Worm (Caenorhabditis elegans) whole organism, late embryonic: ENCODE results near the gene tsp-18.

ENCODE experiments used
- C08G9.2 ChIP-seq: sonication (generic microtip); optimal IDR thresholded peaks from 2 replicates; lab custom pipeline; 2016; ENCODE audit warnings: mild to moderate bottlenecking, missing genetic modification characterization, moderate library complexity, missing compliant biosample characterization
- C38D4.7 ChIP-seq: fragments of 200-800 bp; sonication (Bioruptor generic); optimal IDR thresholded peaks from 2 replicates; lab custom pipeline; 2018; ENCODE audit warnings: mild to moderate bottlenecking, missing genetic modification characterization, moderate library complexity, missing compliant biosample characterization
- F13H6.1 ChIP-seq: sonication (generic microtip); optimal IDR thresholded peaks from 2 replicates; lab custom pipeline; 2016; ENCODE audit warnings: missing genetic modification characterization, missing compliant biosample characterization
- K02D7.2 ChIP-seq: sonication (generic microtip); optimal IDR thresholded peaks from 2 replicates; lab custom pipeline; 2017; ENCODE audit warnings: mild to moderate bottlenecking, missing genetic modification characterization, missing compliant biosample characterization
- Y22D7AL.16 ChIP-seq: sonication (generic microtip); optimal IDR thresholded peaks from 2 replicates; lab custom pipeline; 2016; ENCODE audit warnings: missing genetic modification characterization, missing compliant biosample characterization
- ceh-19 ChIP-seq: fragments of 200-800 bp; sonication (Bioruptor generic); optimal IDR thresholded peaks from 2 replicates; lab custom pipeline; 2018; ENCODE audit warnings: mild to moderate bottlenecking, missing genetic modification characterization, missing compliant biosample characterization
- ceh-22 ChIP-seq: sonication (generic microtip); optimal IDR thresholded peaks from 2 replicates; lab custom pipeline; 2017; ENCODE audit warnings: missing biosample characterization, missing genetic modification characterization
- ceh-24 ChIP-seq: sonication (generic microtip); optimal IDR thresholded peaks from 2 replicates; lab custom pipeline; 2016; ENCODE audit warnings: mild to moderate bottlenecking, missing genetic modification characterization, missing compliant biosample characterization
- ceh-30 ChIP-seq: fragments of 150-350 bp; optimal IDR thresholded peaks from 2 replicates; lab custom pipeline; 2014; ENCODE audit warnings: missing biosample characterization, missing genetic modification characterization
- ceh-48 ChIP-seq: sonication (generic microtip); optimal IDR thresholded peaks from 2 replicates; lab custom pipeline; 2016; ENCODE audit warnings: missing genetic modification characterization, inconsistent platforms, missing compliant biosample characterization
- ceh-6 ChIP-seq: fragments of 200-800 bp; sonication (Bioruptor generic); optimal IDR thresholded peaks from 2 replicates; lab custom pipeline; 2018; ENCODE audit warnings: mild to moderate bottlenecking, missing genetic modification characterization, missing compliant biosample characterization
- elt-2 ChIP-seq: sonication (generic microtip); optimal IDR thresholded peaks from 2 replicates; lab custom pipeline; 2016; ENCODE audit warnings: missing genetic modification reagents, missing genetic modification characterization, missing compliant biosample characterization
- elt-4 ChIP-seq: sonication (generic microtip); optimal IDR thresholded peaks from 2 replicates; lab custom pipeline; 2016; ENCODE audit warnings: missing genetic modification characterization, missing compliant biosample characterization
- fkh-6 ChIP-seq: sonication (generic microtip); optimal IDR thresholded peaks from 2 replicates; lab custom pipeline; 2016; ENCODE audit warnings: missing genetic modification characterization, missing compliant biosample characterization
- gmeb-2 ChIP-seq: sonication (generic microtip); optimal IDR thresholded peaks from 2 replicates; lab custom pipeline; 2016; ENCODE audit warnings: missing genetic modification characterization, inconsistent platforms, missing compliant biosample characterization
- hlh-6 ChIP-seq: sonication (generic microtip); optimal IDR thresholded peaks from 2 replicates; lab custom pipeline; 2016; ENCODE audit warnings: missing genotype, missing genetic modification characterization, missing compliant biosample characterization
- hlh-8 ChIP-seq: sonication (generic microtip); optimal IDR thresholded peaks from 2 replicates; lab custom pipeline; 2016; ENCODE audit warnings: missing genotype, missing genetic modification characterization, missing compliant biosample characterization
- lim-6 ChIP-seq: sonication (generic microtip); optimal IDR thresholded peaks from 2 replicates; lab custom pipeline; 2016; ENCODE audit warnings: missing genetic modification characterization, missing compliant biosample characterization
- madf-2 ChIP-seq: sonication (generic microtip); optimal IDR thresholded peaks from 2 replicates; lab custom pipeline; 2017; ENCODE audit warnings: missing genetic modification characterization, missing compliant biosample characterization
- mec-3 ChIP-seq: sonication (generic microtip); optimal IDR thresholded peaks from 2 replicates; lab custom pipeline; 2016; ENCODE audit warnings: borderline replicate concordance, missing genetic modification characterization, missing compliant biosample characterization
- nhr-11 ChIP-seq: fragments of 150-350 bp; optimal IDR thresholded peaks from 2 replicates; lab custom pipeline; 2014; ENCODE audit warnings: missing biosample characterization, missing genetic modification characterization
- npax-4 ChIP-seq: sonication (generic microtip); optimal IDR thresholded peaks from 2 replicates; lab custom pipeline; 2016; ENCODE audit warnings: missing genetic modification characterization, missing compliant biosample characterization
- pag-3 ChIP-seq: sonication (generic microtip); optimal IDR thresholded peaks from 2 replicates; lab custom pipeline; 2016; ENCODE audit warnings: missing compliant biosample characterization, missing genetic modification characterization, borderline replicate concordance
- pax-1 ChIP-seq: fragments of 150-350 bp; optimal IDR thresholded peaks from 2 replicates; lab custom pipeline; 2014; ENCODE audit warnings: missing biosample characterization, missing genetic modification characterization
- pha-4 ChIP-seq: fragments of 150-350 bp; optimal IDR thresholded peaks from 2 replicates; lab custom pipeline; 2018; ENCODE audit warnings: missing biosample characterization, missing genetic modification reagents, missing genetic modification characterization
- pqm-1 ChIP-seq: sonication (generic microtip); optimal IDR thresholded peaks from 2 replicates; lab custom pipeline; 2016; ENCODE audit warnings: missing genetic modification characterization, missing compliant biosample characterization
- pros-1 ChIP-seq: fragments of 150-350 bp; optimal IDR thresholded peaks from 2 replicates; lab custom pipeline; 2014; ENCODE audit warnings: missing biosample characterization, missing genetic modification reagents, missing genetic modification characterization
- ref-2 ChIP-seq: sonication (generic microtip); optimal IDR thresholded peaks from 2 replicates; lab custom pipeline; 2016; ENCODE audit warnings: missing genetic modification characterization, missing compliant biosample characterization
- rnt-1 ChIP-seq: sonication (generic microtip); optimal IDR thresholded peaks from 2 replicates; lab custom pipeline; 2016; ENCODE audit warnings: missing genetic modification characterization, missing compliant biosample characterization
- sdc-2 ChIP-seq: sonication (generic microtip); optimal IDR thresholded peaks from 2 replicates; lab custom pipeline; 2016; ENCODE audit warnings: missing genotype, missing genetic modification characterization, missing compliant biosample characterization
- sox-4 ChIP-seq: sonication (generic microtip); optimal IDR thresholded peaks from 2 replicates; lab custom pipeline; 2017; ENCODE audit warnings: mild to moderate bottlenecking, missing genetic modification characterization, inconsistent platforms, missing compliant biosample characterization
- syd-9 ChIP-seq: sonication (generic microtip); optimal IDR thresholded peaks from 2 replicates; lab custom pipeline; 2016; ENCODE audit warnings: mild to moderate bottlenecking, missing genetic modification characterization, moderate library complexity, missing compliant biosample characterization
- tbx-2 ChIP-seq: sonication (generic microtip); optimal IDR thresholded peaks from 2 replicates; lab custom pipeline; 2016; ENCODE audit warnings: missing genetic modification characterization, missing compliant biosample characterization
- tbx-7 ChIP-seq: sonication (generic microtip); optimal IDR thresholded peaks from 2 replicates; lab custom pipeline; 2016; ENCODE audit warnings: missing genotype, missing genetic modification characterization, missing compliant biosample characterization
- unc-3 ChIP-seq, 2 experiments: fragments of 200-800 bp in 1 of 2; sonication (Bioruptor generic) in 1 of 2; sonication (generic microtip) in 1 of 2; conservative IDR thresholded peaks in 1 of 2; optimal IDR thresholded peaks in 1 of 2; 2 replicates each; pipeline versions ENCODE4 v1.3.6 to Lab custom; 2016 to 2022; ENCODE audit warnings: missing compliant biosample characterization in 2 of 2, missing genetic modification characterization in 2 of 2, missing genetic modification reagents in 1 of 2
- unc-42 ChIP-seq: sonication (generic microtip); optimal IDR thresholded peaks from 2 replicates; lab custom pipeline; 2016; ENCODE audit warnings: missing genotype, missing genetic modification characterization, missing compliant biosample characterization
- unc-55 ChIP-seq: sonication (generic microtip); optimal IDR thresholded peaks from 2 replicates; lab custom pipeline; 2017; ENCODE audit warnings: missing biosample characterization, missing genetic modification reagents, missing genetic modification characterization
- zip-5 ChIP-seq: sonication (generic microtip); optimal IDR thresholded peaks from 2 replicates; lab custom pipeline; 2016; ENCODE audit warnings: missing genetic modification characterization, missing compliant biosample characterization

Gene tsp-18

DNA sequence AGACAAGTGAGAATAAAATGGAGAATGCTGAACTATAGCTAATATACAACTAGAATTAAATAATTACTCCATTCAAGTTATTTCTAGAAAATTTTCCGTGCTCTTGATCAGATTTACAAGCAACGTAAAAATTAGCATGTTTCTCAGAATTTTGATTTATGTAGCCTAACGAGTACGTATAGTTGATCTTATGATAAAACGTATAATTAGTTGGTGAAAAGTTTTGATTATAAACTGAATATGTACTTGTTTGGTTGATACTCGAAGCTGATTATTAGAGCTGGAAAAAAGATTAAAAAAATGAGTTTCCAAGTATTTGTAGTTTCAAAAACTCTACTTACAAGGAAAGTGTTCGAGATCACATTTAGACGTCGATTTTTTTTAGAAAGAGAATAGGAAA lies 7.8 kb upstream of the tsp-18 start:
- TF ChIP-seq sdc-2 (tag; lab: Kevin White, UChicago) (no peak), tbx-7 (tag; lab: Kevin White, UChicago) (no peak), pax-1 (tag; lab: Kevin White, UChicago) (no peak), unc-3 (GFP tag; conservative IDR thresholded peaks at IDR 0.05; lab: Robert Waterston, UW) (no peak), unc-3 (tag; optimal IDR thresholded peaks at IDR 0.05; lab: Kevin White, UChicago) (no peak), pqm-1 (tag; lab: Kevin White, UChicago) (no peak), fkh-6 (tag; lab: Kevin White, UChicago) (no peak)

DNA sequence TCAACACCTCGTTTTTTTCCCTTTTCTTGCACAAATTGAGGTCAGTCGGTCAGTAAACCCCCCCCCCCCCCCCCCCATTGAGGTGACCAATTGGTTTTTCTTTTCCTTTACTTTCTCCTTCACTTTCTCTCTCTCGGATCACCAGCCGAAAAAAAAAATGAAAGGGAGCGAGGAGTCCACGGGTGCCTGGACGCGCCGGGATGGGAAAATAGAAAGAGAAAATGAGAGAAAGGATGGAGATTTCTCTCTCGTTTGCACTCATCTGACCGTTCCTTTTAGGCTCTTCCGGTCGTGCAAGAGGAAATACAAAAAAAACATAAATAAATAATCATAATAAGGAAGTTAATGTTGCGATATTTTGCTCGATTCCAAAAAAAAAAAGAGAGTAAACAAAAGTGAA lies 5.3 kb upstream of the tsp-18 start:
- no peak for TF ChIP-seq madf-2 (tag; lab: Kevin White, UChicago)
- no peak for TF ChIP-seq ceh-24 (tag; lab: Kevin White, UChicago)
- no peak for TF ChIP-seq Y22D7AL.16 (tag; lab: Kevin White, UChicago)
- no peak for TF ChIP-seq elt-2 (tag; lab: Kevin White, UChicago)
- TF ChIP-seq hlh-8 (tag; lab: Kevin White, UChicago), result no peak
- no peak for TF ChIP-seq unc-42 (tag; lab: Kevin White, UChicago)
- TF ChIP-seq ceh-48, result no peak
- TF ChIP-seq pros-1, result no peak
- TF ChIP-seq npax-4 (tag; lab: Kevin White, UChicago), result no peak
- TF ChIP-seq pag-3 (tag; lab: Kevin White, UChicago), result no peak
- TF ChIP-seq mec-3 (tag; lab: Kevin White, UChicago), result no peak
- no peak for TF ChIP-seq sdc-2 (tag; lab: Kevin White, UChicago)
- TF ChIP-seq C38D4.7, result no peak
- TF ChIP-seq zip-5 (tag; lab: Kevin White, UChicago), result no peak
- no peak for TF ChIP-seq ceh-30
- TF ChIP-seq rnt-1, result no peak
- TF ChIP-seq sox-4 (tag; lab: Kevin White, UChicago), result no peak
- no peak for TF ChIP-seq ceh-22 (tag; lab: Kevin White, UChicago)
- no peak for TF ChIP-seq gmeb-2 (tag; lab: Kevin White, UChicago)

DNA sequence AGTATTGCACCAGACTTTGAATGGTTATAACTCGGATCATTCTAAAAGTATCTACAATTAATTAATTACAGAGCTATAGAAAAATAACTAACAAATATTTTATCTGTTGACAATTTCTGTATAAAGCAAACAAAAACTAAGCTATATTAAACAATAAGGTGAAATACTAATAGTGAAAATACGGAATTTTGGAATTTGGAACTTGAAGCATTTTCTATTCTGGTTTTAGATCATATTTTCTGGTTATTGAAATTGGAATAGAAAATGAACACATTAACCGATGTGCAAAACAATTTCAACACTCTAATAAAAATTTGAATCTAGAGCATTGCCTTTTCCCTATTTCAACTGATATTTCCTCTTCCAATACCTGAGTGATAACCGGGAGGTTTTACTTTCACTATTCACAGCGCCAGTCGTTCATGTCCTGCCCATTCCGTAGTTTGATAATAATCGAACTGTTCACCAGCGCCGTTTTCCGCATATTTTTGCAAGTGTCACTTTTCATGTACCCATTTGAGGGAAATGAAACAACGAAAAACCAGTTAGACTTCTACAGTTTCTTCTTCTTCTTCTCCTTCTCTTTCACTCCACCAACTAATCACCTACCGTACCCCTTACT lies 4.4 kb upstream of the tsp-18 start:
- TF ChIP-seq fkh-6 (tag; lab: Kevin White, UChicago) (no peak), pqm-1 (tag; lab: Kevin White, UChicago) (no peak)

DNA sequence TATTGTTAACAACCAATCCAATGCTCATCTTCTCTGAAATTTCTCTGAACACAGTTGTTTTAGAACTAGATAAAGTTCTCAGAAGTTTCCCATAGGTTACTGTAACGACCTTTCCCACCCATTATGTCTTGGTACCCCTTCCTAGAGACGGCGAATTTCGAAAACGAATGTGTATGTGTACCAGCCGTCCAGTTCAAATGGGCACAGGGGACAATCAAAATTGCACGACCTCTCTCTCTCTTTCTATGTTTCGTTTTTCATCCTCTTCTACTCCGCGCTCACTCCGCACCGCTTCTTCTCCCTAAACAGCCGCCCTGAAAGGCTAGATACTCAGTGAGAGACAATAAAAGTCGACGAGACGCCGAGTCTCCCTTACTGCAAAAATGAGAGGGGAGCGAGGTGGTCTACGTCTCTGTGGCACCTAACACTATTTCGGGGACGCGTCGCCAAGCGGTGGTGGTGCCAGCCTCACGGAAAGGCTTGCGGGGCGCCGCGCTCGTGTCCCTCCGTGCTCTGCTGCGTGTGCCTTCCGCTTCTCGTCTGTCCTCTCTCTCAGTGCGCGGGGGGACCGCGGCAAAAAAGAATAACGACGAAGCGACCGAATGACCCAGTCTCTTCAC lies 2.8 kb upstream of the tsp-18 start:
- TF ChIP-seq zip-5 (tag; lab: Kevin White, UChicago), result no peak
- TF ChIP-seq F13H6.1 (tag; lab: Kevin White, UChicago), result peak; percentile 9
- no peak for TF ChIP-seq madf-2 (tag; lab: Kevin White, UChicago)
- TF ChIP-seq K02D7.2 (tag; lab: Kevin White, UChicago), result no peak
- no peak for TF ChIP-seq ceh-6 (GFP tag; lab: Kevin White, UChicago)
- TF ChIP-seq sdc-2 (tag; lab: Kevin White, UChicago), result no peak
- TF ChIP-seq pros-1, result no peak
- TF ChIP-seq fkh-6 (tag; lab: Kevin White, UChicago), result no peak
- TF ChIP-seq ref-2 (tag; lab: Kevin White, UChicago), result no peak
- no peak for TF ChIP-seq tbx-7 (tag; lab: Kevin White, UChicago)
- TF ChIP-seq tbx-2, result peak; percentile 12
- TF ChIP-seq mec-3 (tag; lab: Kevin White, UChicago), result peak; percentile 23
- no peak for TF ChIP-seq gmeb-2 (tag; lab: Kevin White, UChicago)
- peak; percentile 14 for TF ChIP-seq C08G9.2 (tag; lab: Kevin White, UChicago)
- TF ChIP-seq lim-6 (tag; lab: Kevin White, UChicago), result no peak
- TF ChIP-seq npax-4 (tag; lab: Kevin White, UChicago), result no peak
- no peak for TF ChIP-seq nhr-11 (tag; lab: Kevin White, UChicago)
- TF ChIP-seq ceh-19 (GFP tag; lab: Kevin White, UChicago), result peak; percentile 7
- no peak for TF ChIP-seq elt-4
- TF ChIP-seq hlh-6 (tag; lab: Kevin White, UChicago), result no peak
- TF ChIP-seq unc-55 (GFP tag; lab: Kevin White, UChicago), result no peak
- TF ChIP-seq pha-4 (tag; lab: Kevin White, UChicago), result no peak
- TF ChIP-seq unc-42 (tag; lab: Kevin White, UChicago), result peak; percentile 24
- no peak for TF ChIP-seq rnt-1
- TF ChIP-seq syd-9, result peak; percentile 64
